Worm (Caenorhabditis elegans) whole organism, L2 larva: ENCODE results near the gene fip-7.
"Not testable (repeated sequence)": the region's sequence is repeated elsewhere in the genome, so short reads cannot be mapped to it uniquely, and the experiment has no call there.

Experiments used
- Y55F3AM.14 ChIP-seq: fragments of 200-800 bp; sonication (Bioruptor generic); optimal IDR thresholded peaks from 2 replicates; lab custom pipeline; 2018; ENCODE audit warnings: mild to moderate bottlenecking, missing genetic modification characterization, missing compliant biosample characterization
- snpc-4 ChIP-seq: fragments of 150-350 bp; optimal IDR thresholded peaks from 2 replicates; lab custom pipeline; 2014; ENCODE audit warnings: missing biosample characterization, missing genetic modification characterization
- ztf-4 ChIP-seq: fragments of 150-350 bp; optimal IDR thresholded peaks from 2 replicates; lab custom pipeline; 2014; ENCODE audit warnings: missing biosample characterization, missing genetic modification characterization

fip-7 gene

DNA sequence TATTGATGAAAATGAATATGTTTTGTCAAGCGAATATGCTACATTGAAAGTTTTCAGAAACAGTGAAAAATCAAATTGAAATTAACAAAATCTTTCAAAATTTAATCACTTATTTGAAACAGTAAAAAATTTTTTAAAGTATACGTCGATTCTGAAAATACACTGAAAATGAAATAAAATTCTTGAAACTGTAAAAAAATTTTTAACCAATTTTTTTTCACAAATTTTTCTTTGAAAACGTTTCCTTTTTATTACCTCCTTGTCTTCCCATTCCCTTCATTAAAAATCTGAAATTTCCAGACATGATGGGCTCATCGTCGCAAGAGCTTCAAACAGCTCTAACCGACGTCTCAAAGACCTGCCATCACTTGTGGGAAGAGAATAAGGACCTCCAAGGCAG lies 38.0 kb downstream of the fip-7 start, which contains the start of gene sta-1:
Gene sta-1, plus strand, starts transcription at position 301 of the 400 bp plus-strand sequence.
- not testable (repeated sequence) for TF ChIP-seq Y55F3AM.14 (GFP tag; lab: Kevin White, UChicago); ztf-4 (tag; lab: Kevin White, UChicago); snpc-4 (tag; lab: Kevin White, UChicago)
